Fruit fly (Drosophila melanogaster): ENCODE data around the gene osa.

Gene osa

DNA sequence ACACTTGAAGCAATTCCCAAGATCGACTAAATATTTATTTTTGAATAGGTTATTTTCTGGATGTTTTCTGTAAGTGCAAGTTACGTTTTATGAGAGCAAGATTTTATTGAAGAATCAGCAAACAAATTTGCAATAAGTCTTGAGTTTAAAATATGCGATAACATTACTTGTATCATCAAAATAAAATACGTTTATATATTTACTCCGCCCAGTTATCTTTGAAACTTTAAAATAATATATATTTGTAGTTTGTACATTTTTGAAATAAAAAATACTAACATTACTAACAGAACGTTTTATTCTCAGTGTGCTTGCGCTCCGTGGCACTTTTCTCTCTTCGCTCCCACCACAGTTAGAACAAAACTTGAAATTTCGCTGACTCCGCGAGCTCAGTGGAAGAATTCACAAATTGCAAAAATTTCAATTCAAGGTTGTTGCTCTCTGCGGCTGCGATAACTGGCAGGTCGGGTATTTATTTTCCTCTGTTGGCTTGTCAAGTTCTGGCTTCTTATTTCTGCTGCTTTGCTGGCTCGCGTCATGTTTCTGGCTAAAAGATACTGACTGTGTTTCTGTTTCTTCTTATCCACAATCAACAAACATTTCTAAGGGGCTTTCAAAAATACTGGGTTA lies 38.7 kb downstream of the osa start (continued):
- TF ChIP-seq CG9139 (GFP tag; optimal IDR thresholded peaks at IDR 0.05) (peak; percentile 19), Hr39 (GFP tag; optimal IDR thresholded peaks at IDR 0.05) (peak; percentile 84), CG34406 (GFP tag; optimal IDR thresholded peaks at IDR 0.05) (peak; percentile 88), Hr4 (GFP tag; optimal IDR thresholded peaks at IDR 0.05) (peak; percentile 87), Met (GFP tag; optimal IDR thresholded peaks at IDR 0.05) (peak; percentile 92), OdsH (GFP tag; optimal IDR thresholded peaks at IDR 0.05) (peak; percentile 91), CG11902 (GFP tag; optimal IDR thresholded peaks at IDR 0.05) (peak; percentile 55), Smox (GFP tag; optimal IDR thresholded peaks at IDR 0.05) (peak; percentile 91), ss (GFP tag; optimal IDR thresholded peaks at IDR 0.05) (peak; percentile 68 to 80), CG16779 (tag; optimal IDR thresholded peaks at IDR 0.05) (peak; percentile 33), CG6276 (GFP tag; optimal IDR thresholded peaks at IDR 0.05) (no peak), dsx (GFP tag; optimal IDR thresholded peaks at IDR 0.05; ENCODE audit: poor library complexity, severe bottlenecking) (peak; percentile 85), Lpt (GFP tag; optimal IDR thresholded peaks at IDR 0.05) (peak; percentile 88), Ets96B (tag; optimal IDR thresholded peaks at IDR 0.05) (peak; percentile 80), Ets21C (GFP tag; optimal IDR thresholded peaks at IDR 0.05) (peak; percentile 78), fd85E (GFP tag; optimal IDR thresholded peaks at IDR 0.05) (peak; percentile 39), lz (GFP tag; optimal IDR thresholded peaks at IDR 0.05) (peak; percentile 91), esn (GFP tag; optimal IDR thresholded peaks at IDR 0.05) (peak; percentile 95), CG15336 (GFP tag; IDR thresholded peaks at IDR 0.05) (peak; percentile 90), CG8119 (GFP tag; IDR thresholded peaks at IDR 0.05) (peak; percentile 91), salr (GFP tag; optimal IDR thresholded peaks at IDR 0.05) (peak; percentile 56 to 92), fkh (GFP tag; optimal IDR thresholded peaks at IDR 0.05) (no peak), Eip78C (GFP tag) (peak; percentile 97), dac (GFP tag; optimal IDR thresholded peaks at IDR 0.05) (peak; percentile 45), spab (GFP tag; optimal IDR thresholded peaks at IDR 0.05) (peak; percentile 80), cyc (GFP tag; optimal IDR thresholded peaks at IDR 0.05) (peak; percentile 87), svp (GFP tag) (peak; percentile 97), CG31627 (GFP tag; optimal IDR thresholded peaks at IDR 0.05) (peak; percentile 86), CG6808 (GFP tag; optimal IDR thresholded peaks at IDR 0.05) (peak; percentile 85), Hr38 (GFP tag; optimal IDR thresholded peaks at IDR 0.05) (no peak), Blimp-1 (GFP tag; optimal IDR thresholded peaks at IDR 0.05) (peak; percentile 78)

DNA sequence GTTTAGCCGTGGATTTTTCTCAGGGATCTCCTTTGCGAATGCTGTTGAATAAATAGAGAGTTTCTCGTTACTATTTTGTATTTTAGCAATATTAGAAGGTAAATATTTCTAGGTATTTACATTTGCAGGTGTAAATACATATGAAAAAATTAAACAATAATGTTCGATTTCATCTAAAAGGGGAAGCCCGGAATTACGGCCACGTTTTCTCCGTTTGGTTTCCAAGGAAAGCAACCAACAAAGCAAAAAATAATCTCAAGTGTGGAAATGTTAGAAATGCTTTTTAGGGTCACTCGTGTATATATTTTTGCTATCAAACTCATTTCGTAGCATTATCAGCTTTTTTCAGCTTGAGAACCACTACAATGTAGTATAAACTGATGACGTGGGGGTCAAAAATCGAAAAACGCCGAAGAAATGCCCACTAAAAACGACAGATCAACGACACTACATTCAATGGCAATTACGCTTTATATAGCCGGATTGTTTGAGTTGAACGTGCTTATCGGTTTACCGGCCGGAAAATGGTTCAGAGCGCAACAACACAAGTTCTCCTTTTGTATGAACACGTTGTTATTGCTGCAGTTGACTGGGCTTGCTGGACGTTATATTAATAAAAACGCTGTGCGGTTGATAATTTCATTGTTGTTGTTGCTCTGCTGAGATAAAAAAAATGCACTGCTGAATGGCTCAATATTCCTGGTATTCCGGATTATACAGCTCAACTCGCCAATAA lies 39.8 kb downstream of the osa start:
- no peak for TF ChIP-seq CG32006 (GFP tag; optimal IDR thresholded peaks at IDR 0.05)
- no peak for TF ChIP-seq CG6792 (GFP tag; optimal IDR thresholded peaks at IDR 0.05)
- no peak for TF ChIP-seq CG10669 (GFP tag; optimal IDR thresholded peaks at IDR 0.05)
- no peak for TF ChIP-seq CG8632 (GFP tag; optimal IDR thresholded peaks at IDR 0.05)
- TF ChIP-seq Smox (GFP tag; optimal IDR thresholded peaks at IDR 0.05), result no peak
- peak; percentile 44 for TF ChIP-seq vri (GFP tag; optimal IDR thresholded peaks at IDR 0.05)
- no peak for TF ChIP-seq CG15336 (GFP tag; IDR thresholded peaks at IDR 0.05)
- no peak for TF ChIP-seq cyc (GFP tag; optimal IDR thresholded peaks at IDR 0.05)
- peak; percentile 49 for TF ChIP-seq dsx (GFP tag; optimal IDR thresholded peaks at IDR 0.05; ENCODE audit: poor library complexity, severe bottlenecking)
- no peak for TF ChIP-seq Eip78C (GFP tag)
- peak; percentile 86 for TF ChIP-seq svp (GFP tag)
- TF ChIP-seq Lpt (GFP tag; optimal IDR thresholded peaks at IDR 0.05), result no peak
- TF ChIP-seq Gug (GFP tag; IDR thresholded peaks at IDR 0.05), result no peak
- TF ChIP-seq Met (GFP tag; optimal IDR thresholded peaks at IDR 0.05), result no peak
- no peak for TF ChIP-seq Blimp-1 (GFP tag; optimal IDR thresholded peaks at IDR 0.05)
- TF ChIP-seq Ets96B (tag; optimal IDR thresholded peaks at IDR 0.05), result no peak
- TF ChIP-seq Eip93F (GFP tag; optimal IDR thresholded peaks at IDR 0.05), result no peak
- no peak for TF ChIP-seq net (GFP tag; optimal IDR thresholded peaks at IDR 0.05)
- no peak for TF ChIP-seq CG11294 (GFP tag; IDR thresholded peaks at IDR 0.05)
- TF ChIP-seq CG8119 (GFP tag; IDR thresholded peaks at IDR 0.05), result no peak
